Worm (Caenorhabditis elegans): Measurements from ENCODE around the gene F10A3.11.

The F10A3.11 gene

DNA sequence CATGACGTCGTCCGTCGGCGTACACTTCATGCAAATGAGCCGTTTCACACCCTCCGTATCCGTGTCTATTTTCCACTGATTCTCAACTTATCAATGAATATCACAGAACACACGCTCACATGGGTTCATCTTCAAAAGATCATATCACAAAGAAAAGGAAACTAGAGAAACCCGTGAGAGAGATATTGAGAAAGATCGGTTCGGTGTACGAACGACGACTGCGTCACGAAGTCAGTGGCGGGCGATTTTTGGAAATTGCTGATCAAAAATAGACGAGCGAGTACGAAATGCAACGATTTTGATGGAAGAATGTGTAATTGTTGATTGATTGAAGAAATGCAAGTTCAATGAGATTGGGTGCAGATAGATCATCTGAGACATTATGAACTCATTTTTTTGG, 50.8 kb downstream of the F10A3.11 start:
- TF ChIP-seq pax-1 (tag; optimal IDR thresholded peaks at IDR 0.05) (no peak), hlh-6 (tag; optimal IDR thresholded peaks at IDR 0.05) (no peak), unc-3 (GFP tag; conservative IDR thresholded peaks at IDR 0.05) (no peak), unc-3 (tag; optimal IDR thresholded peaks at IDR 0.05) (no peak), C08G9.2 (tag; optimal IDR thresholded peaks at IDR 0.05) (no peak), pros-1 (tag; optimal IDR thresholded peaks at IDR 0.05) (no peak), sox-2 (GFP tag; IDR thresholded peaks at IDR 0.05) (no peak), rnt-1 (tag; optimal IDR thresholded peaks at IDR 0.05) (no peak), odd-2 (tag; optimal IDR thresholded peaks at IDR 0.05) (no peak), pha-4 (tag; optimal IDR thresholded peaks at IDR 0.05) (no peak), Y22D7AL.16 (tag; optimal IDR thresholded peaks at IDR 0.05) (no peak), ceh-9 (tag; optimal IDR thresholded peaks at IDR 0.05) (no peak), ceh-6 (GFP tag; optimal IDR thresholded peaks at IDR 0.05) (no peak), syd-9 (tag; optimal IDR thresholded peaks at IDR 0.05) (no peak), pat-9 (tag; optimal IDR thresholded peaks at IDR 0.05) (no peak), ceh-14 (tag; optimal IDR thresholded peaks at IDR 0.05) (no peak), unc-86 (tag; optimal IDR thresholded peaks at IDR 0.05) (no peak)
